Fruit fly (Drosophila melanogaster) whole organism, pupa: ENCODE data around the gene CG32668.

ENCODE experiments used
- CG10348 ChIP-seq: fragments of 200-800 bp; sonication (Bioruptor generic); IDR thresholded peaks from 2 replicates; pipeline ENCODE4 v1.3.6; 2022; ENCODE audit warnings: missing biosample characterization, missing genetic modification characterization
- CG12605 ChIP-seq: fragments of 200-800 bp; sonication (Bioruptor generic); IDR thresholded peaks from 2 replicates; pipeline ENCODE4 v1.3.6; 2022; ENCODE audit warnings: missing biosample characterization, missing genetic modification characterization
- CG13204 ChIP-seq: fragments of 200-800 bp; sonication (Bioruptor generic); optimal IDR thresholded peaks from 2 replicates; lab custom pipeline; 2018; ENCODE audit warnings: missing biosample characterization, mild to moderate bottlenecking, missing genetic modification characterization, moderate library complexity
- CG14655 ChIP-seq: fragments of 200-800 bp; sonication (Bioruptor generic); optimal IDR thresholded peaks from 3 replicates; lab custom pipeline; 2017; ENCODE audit warnings: mild to moderate bottlenecking, missing biosample characterization, missing genetic modification reagents, missing genetic modification characterization
- CG15710 ChIP-seq: fragments of 200-800 bp; sonication (Bioruptor generic); optimal IDR thresholded peaks from 2 replicates; lab custom pipeline; 2018; ENCODE audit warnings: missing biosample characterization, mild to moderate bottlenecking, missing genetic modification characterization, moderate library complexity
- CG17806 ChIP-seq: fragments of 200-800 bp; sonication (Bioruptor generic); optimal IDR thresholded peaks from 2 replicates; lab custom pipeline; 2018; ENCODE audit warnings: missing biosample characterization, mild to moderate bottlenecking, missing genetic modification characterization, moderate library complexity
- CG32121 ChIP-seq: fragments of 200-800 bp; sonication (Bioruptor generic); IDR thresholded peaks from 2 replicates; pipeline ENCODE4 v1.3.6; 2022; ENCODE audit warnings: missing biosample characterization, missing genetic modification characterization
- CG34367 ChIP-seq: fragments of 200-800 bp; sonication (Bioruptor generic); optimal IDR thresholded peaks from 2 replicates; lab custom pipeline; 2018; ENCODE audit warnings: missing biosample characterization, mild to moderate bottlenecking, missing genetic modification characterization
- CG4496 ChIP-seq: fragments of 200-800 bp; sonication (Bioruptor generic); IDR thresholded peaks from 3 replicates; pipeline ENCODE4 v1.3.6; 2022; ENCODE audit warnings: missing biosample characterization, missing genetic modification characterization
- CG8159 ChIP-seq: fragments of 200-800 bp; sonication (Bioruptor generic); optimal IDR thresholded peaks from 3 replicates; lab custom pipeline; 2018; ENCODE audit warnings: missing biosample characterization, mild to moderate bottlenecking, missing genetic modification characterization, moderate library complexity
- CG8301 ChIP-seq: fragments of 200-800 bp; sonication (Bioruptor generic); optimal IDR thresholded peaks from 2 replicates; lab custom pipeline; 2018; ENCODE audit warnings: missing biosample characterization, mild to moderate bottlenecking, missing genetic modification characterization
- CG9948 ChIP-seq: fragments of 200-800 bp; sonication (Bioruptor generic); optimal IDR thresholded peaks from 2 replicates; lab custom pipeline; 2018; ENCODE audit warnings: missing biosample characterization, mild to moderate bottlenecking, missing genetic modification characterization, moderate library complexity
- D1 ChIP-seq: fragments of 200-800 bp; sonication (Bioruptor generic); optimal IDR thresholded peaks from 2 replicates; lab custom pipeline; 2018; ENCODE audit warnings: missing biosample characterization, mild to moderate bottlenecking, missing genetic modification characterization, moderate library complexity
- EcR ChIP-seq: fragments of 200-800 bp; sonication (Bioruptor generic); optimal IDR thresholded peaks from 3 replicates; lab custom pipeline; 2019; ENCODE audit warnings: missing biosample characterization, missing genetic modification characterization, mild to moderate bottlenecking, moderate library complexity, missing genetic modification reagents
- Ets98B ChIP-seq: fragments of 200-800 bp; sonication (Bioruptor generic); IDR thresholded peaks from 2 replicates; pipeline ENCODE4 v1.3.6; 2022; ENCODE audit warnings: missing biosample characterization, missing genetic modification characterization
- Pif1A ChIP-seq: fragments of 200-800 bp; sonication (Bioruptor generic); optimal IDR thresholded peaks from 3 replicates; lab custom pipeline; 2016; ENCODE audit warnings: missing biosample characterization, missing genetic modification characterization
- Pif1B ChIP-seq: fragments of 200-800 bp; sonication (Bioruptor generic); optimal IDR thresholded peaks from 3 replicates; lab custom pipeline; 2016; ENCODE audit warnings: missing biosample characterization, missing genetic modification characterization
- Snoo ChIP-seq: fragments of 200-800 bp; sonication (Bioruptor generic); optimal IDR thresholded peaks from 3 replicates; lab custom pipeline; 2017; ENCODE audit warnings: missing biosample characterization, mild to moderate bottlenecking, missing genetic modification characterization, inconsistent platforms
- fd96Ca ChIP-seq: fragments of 200-800 bp; sonication (Bioruptor generic); IDR thresholded peaks from 3 replicates; pipeline ENCODE4 v1.3.6; 2022; ENCODE audit warnings: missing biosample characterization, missing genetic modification characterization
- gl ChIP-seq: fragments of 200-800 bp; sonication (Bioruptor generic); optimal IDR thresholded peaks from 2 replicates; lab custom pipeline; 2018; ENCODE audit warnings: missing biosample characterization, mild to moderate bottlenecking, missing genetic modification characterization
- rn ChIP-seq: fragments of 200-800 bp; sonication (Bioruptor generic); IDR thresholded peaks from 2 replicates; pipeline ENCODE4 v1.3.6; 2022; ENCODE audit warnings: missing biosample characterization, missing genetic modification characterization

Gene CG32668

dm6 chrX:11149201-11149600 is 10.4 kb downstream of the CG32668 start, which contains the start of gene Lint-1:
TSS of gene Lint-1 (plus strand) at chrX:11149323.
- TF ChIP-seq Ets98B (GFP tag; lab: Robert Waterston, UW) (no peak), CG8301 (no peak), CG32121 (GFP tag; lab: Robert Waterston, UW) (0 out of 2 replicates have a peak, but pooled peaks have one; percentile 33), Pif1B (no peak), CG12605 (no peak), Pif1A (GFP tag; lab: Kevin White, UChicago) (no peak), CG8159 (tag; lab: Kevin White, UChicago) (peak; percentile 4), CG13204 (GFP tag; lab: Kevin White, UChicago) (no peak), D1 (tag; lab: Kevin White, UChicago) (no peak), CG14655 (GFP tag; lab: Kevin White, UChicago) (no peak), CG10348 (no peak), EcR (GFP tag; lab: Kevin White, UChicago) (no peak), CG4496 (GFP tag; lab: Robert Waterston, UW) (peak; percentile 52; the same call in 1 of the 3 replicates), fd96Ca (GFP tag; lab: Robert Waterston, UW) (0 out of 3 replicates have a peak, but pooled peaks have one; percentile 37), CG15710 (tag; lab: Kevin White, UChicago) (no peak), gl (tag; lab: Kevin White, UChicago) (no peak), Snoo (tag; lab: Kevin White, UChicago) (no peak), rn (GFP tag; lab: Robert Waterston, UW) (no peak), CG9948 (no peak), CG17806 (no peak), CG34367 (no peak)

dm6 chrX:11148272-11148835 is 11.2 kb downstream of the CG32668 start, which contains the start of gene Ran:
TSS of gene Ran (minus strand) at chrX:11148716.
- TF ChIP-seq fd96Ca (GFP tag; lab: Robert Waterston, UW) (no peak), CG10348 (no peak), CG14655 (GFP tag; lab: Kevin White, UChicago) (no peak), Snoo (tag; lab: Kevin White, UChicago) (no peak), Pif1B (no peak), CG8159 (tag; lab: Kevin White, UChicago) (no peak), Pif1A (GFP tag; lab: Kevin White, UChicago) (no peak), CG13204 (GFP tag; lab: Kevin White, UChicago) (no peak), CG15710 (tag; lab: Kevin White, UChicago) (no peak), EcR (GFP tag; lab: Kevin White, UChicago) (no peak), D1 (tag; lab: Kevin White, UChicago) (no peak)

dm6 chrX:11147553-11148067 is 11.9 kb downstream of the CG32668 start:
- peak; percentile 7 for TF ChIP-seq CG8159 (tag; lab: Kevin White, UChicago)
- peak; percentile 34; the same call in 1 of the 2 replicates for TF ChIP-seq CG12605
- TF ChIP-seq Ets98B (GFP tag; lab: Robert Waterston, UW), result peak; percentile 4; the same call in 1 of the 2 replicates
- no peak for TF ChIP-seq CG17806
- TF ChIP-seq, all 21 proteins: peak for 3

- peak; percentile 45 for TF ChIP-seq CG8159 (tag; lab: Kevin White, UChicago)
- TF ChIP-seq CG34367, result peak; percentile 17
- peak; percentile 68 for TF ChIP-seq fd96Ca (GFP tag; lab: Robert Waterston, UW)
- TF ChIP-seq Pif1A (GFP tag; lab: Kevin White, UChicago), result peak; percentile 39
- TF ChIP-seq D1 (tag; lab: Kevin White, UChicago), result no peak
- TF ChIP-seq CG4496 (GFP tag; lab: Robert Waterston, UW), result 0 out of 3 replicates have a peak, but pooled peaks have one; percentile 38
- TF ChIP-seq CG13204 (GFP tag; lab: Kevin White, UChicago), result no peak
- TF ChIP-seq rn (GFP tag; lab: Robert Waterston, UW), result no peak
- peak; percentile 35 for TF ChIP-seq Ets98B (GFP tag; lab: Robert Waterston, UW)
- peak; percentile 15 for TF ChIP-seq Snoo (tag; lab: Kevin White, UChicago)
- no peak for TF ChIP-seq CG32121 (GFP tag; lab: Robert Waterston, UW)
- peak; percentile 0 for TF ChIP-seq CG9948
- no peak for TF ChIP-seq CG14655 (GFP tag; lab: Kevin White, UChicago)
- TF ChIP-seq EcR (GFP tag; lab: Kevin White, UChicago), result no peak
- TF ChIP-seq Pif1B, result peak; percentile 30
- no peak for TF ChIP-seq CG10348
- no peak for TF ChIP-seq gl (tag; lab: Kevin White, UChicago)
- peak; percentile 29 for TF ChIP-seq CG17806
- peak; percentile 51 for TF ChIP-seq CG15710 (tag; lab: Kevin White, UChicago)
- no peak for TF ChIP-seq CG12605
- TF ChIP-seq CG8301, result peak; percentile 20
Measured at dm6 chrX:11146598-11147176, 12.9 kb downstream of the CG32668 start.

- no peak for TF ChIP-seq CG4496 (GFP tag; lab: Robert Waterston, UW)
- no peak for TF ChIP-seq D1 (tag; lab: Kevin White, UChicago)
- TF ChIP-seq Pif1B, result no peak
- no peak for TF ChIP-seq CG13204 (GFP tag; lab: Kevin White, UChicago)
- TF ChIP-seq, all 21 proteins: peak for 0
Measured at dm6 chrX:11144575-11144974, 15.0 kb downstream of the CG32668 start.

dm6 chrX:11143820-11144219 is 15.7 kb downstream of the CG32668 start, which contains the start of gene CG15201:
TSS of gene CG15201 (plus strand) at chrX:11144120.
- TF ChIP-seq Snoo (tag; lab: Kevin White, UChicago) (no peak), Ets98B (GFP tag; lab: Robert Waterston, UW) (no peak), CG17806 (no peak), CG32121 (GFP tag; lab: Robert Waterston, UW) (no peak), CG9948 (no peak), CG4496 (GFP tag; lab: Robert Waterston, UW) (no peak), CG8301 (no peak), fd96Ca (GFP tag; lab: Robert Waterston, UW) (no peak), CG14655 (GFP tag; lab: Kevin White, UChicago) (no peak), EcR (GFP tag; lab: Kevin White, UChicago) (no peak), rn (GFP tag; lab: Robert Waterston, UW) (no peak), CG34367 (no peak), CG12605 (no peak), Pif1A (GFP tag; lab: Kevin White, UChicago) (no peak), Pif1B (no peak), CG13204 (GFP tag; lab: Kevin White, UChicago) (no peak), CG10348 (no peak)
